Worm (Caenorhabditis elegans): Measurements from ENCODE around the gene T04A6.1.

Gene T04A6.1

ce11 chrIII:7571726-7572125, 44.6 kb upstream of the T04A6.1 start:
- TF ChIP-seq elt-2 (tag; optimal IDR thresholded peaks at IDR 0.05): no peak
- peak; percentile 7 for TF ChIP-seq nhr-77 (tag; optimal IDR thresholded peaks at IDR 0.05)

ce11 chrIII:7572781-7573400, 43.4 kb upstream of the T04A6.1 start, which contains the start of the genes rpl-9 and lpd-7:
Gene rpl-9 (minus strand): TSS chrIII:7572831.
Gene lpd-7 (plus strand): TSS chrIII:7573350.
- peak; percentile 78 for TF ChIP-seq hmg-11 (tag; optimal IDR thresholded peaks at IDR 0.05)
- peak; percentile 53 for TF ChIP-seq elt-2 (tag; optimal IDR thresholded peaks at IDR 0.05)
- TF ChIP-seq egl-5 (tag; optimal IDR thresholded peaks at IDR 0.05): peak; percentile 7
- peak; percentile 11 for TF ChIP-seq fkh-10 (GFP tag; optimal IDR thresholded peaks at IDR 0.05)
- peak; percentile 84 for TF ChIP-seq lin-15B (tag; optimal IDR thresholded peaks at IDR 0.05)
- no peak for TF ChIP-seq fos-1 (tag; optimal IDR thresholded peaks at IDR 0.05)
- TF ChIP-seq nhr-28 (tag; optimal IDR thresholded peaks at IDR 0.05): no peak
- no peak for TF ChIP-seq zag-1 (tag; optimal IDR thresholded peaks at IDR 0.05)
- TF ChIP-seq eor-1 (tag; optimal IDR thresholded peaks at IDR 0.05): no peak
- TF ChIP-seq nhr-237 (tag; optimal IDR thresholded peaks at IDR 0.05): no peak
- TF ChIP-seq nhr-12 (tag; optimal IDR thresholded peaks at IDR 0.05): no peak
- peak; percentile 96 for TF ChIP-seq nhr-25 (tag; optimal IDR thresholded peaks at IDR 0.05)
- peak; percentile 32 for TF ChIP-seq ceh-28 (tag; optimal IDR thresholded peaks at IDR 0.05)
- no peak for TF ChIP-seq elt-3 (tag; optimal IDR thresholded peaks at IDR 0.05)
- peak; percentile 71 for TF ChIP-seq nhr-43 (tag; optimal IDR thresholded peaks at IDR 0.05; ENCODE audit: poor library complexity, severe bottlenecking)
- TF ChIP-seq nhr-23 (tag; optimal IDR thresholded peaks at IDR 0.05): peak; percentile 91
- TF ChIP-seq pha-4 (tag; optimal IDR thresholded peaks at IDR 0.05): peak; percentile 91
- TF ChIP-seq mdl-1 (tag; optimal IDR thresholded peaks at IDR 0.05): no peak
- TF ChIP-seq nfya-1 (tag; optimal IDR thresholded peaks at IDR 0.05; ENCODE audit: insufficient read depth): peak; percentile 93
- peak; percentile 94 for TF ChIP-seq lin-39 (tag; optimal IDR thresholded peaks at IDR 0.05)
- TF ChIP-seq pqm-1 (tag; optimal IDR thresholded peaks at IDR 0.05): peak; percentile 61
- TF ChIP-seq nhr-11 (tag; optimal IDR thresholded peaks at IDR 0.05): peak; percentile 40
- TF ChIP-seq lsy-12 (tag; optimal IDR thresholded peaks at IDR 0.05): peak; percentile 62
- peak; percentile 50 for TF ChIP-seq skn-1 (tag; optimal IDR thresholded peaks at IDR 0.05)
- no peak for TF ChIP-seq ztf-11 (tag; optimal IDR thresholded peaks at IDR 0.05)
- TF ChIP-seq snpc-4 (tag; optimal IDR thresholded peaks at IDR 0.05): peak; percentile 55
- TF ChIP-seq R02D3.7 (tag; optimal IDR thresholded peaks at IDR 0.05): peak; percentile 65
- TF ChIP-seq elt-1 (tag; optimal IDR thresholded peaks at IDR 0.05): peak; percentile 38
- no peak for TF ChIP-seq unc-39 (tag; optimal IDR thresholded peaks at IDR 0.05)
- TF ChIP-seq ama-1 (optimal IDR thresholded peaks at IDR 0.05): peak; percentile 57

DNA sequence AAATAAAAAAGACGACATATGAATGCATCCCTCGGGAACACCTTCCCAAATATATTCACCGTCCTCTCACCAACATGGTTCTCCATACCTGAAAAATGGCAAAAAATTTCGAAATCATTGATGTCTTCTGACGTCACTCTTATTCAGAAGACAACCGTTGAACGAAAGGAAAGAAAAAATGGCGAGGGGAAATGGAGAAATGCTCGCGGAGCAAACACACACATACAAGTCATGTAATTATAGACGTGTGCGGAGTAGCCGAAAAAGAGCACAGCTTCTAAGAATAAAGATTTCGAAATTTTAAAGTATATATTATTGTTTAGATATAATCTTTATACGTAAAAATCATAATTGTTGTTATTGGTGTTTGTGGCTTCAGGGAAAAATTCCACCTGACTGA, 37.0 kb upstream of the T04A6.1 start, which contains the start of gene mfsd-6:
mfsd-6 (minus strand) TSS at position 88 of the 400 bp plus-strand sequence.
- TF ChIP-seq nfya-1 (tag; optimal IDR thresholded peaks at IDR 0.05; ENCODE audit: insufficient read depth) (peak; percentile 8), nhr-237 (tag; optimal IDR thresholded peaks at IDR 0.05) (no peak), lsy-12 (tag; optimal IDR thresholded peaks at IDR 0.05) (no peak), egl-5 (tag; optimal IDR thresholded peaks at IDR 0.05) (no peak), pqm-1 (tag; optimal IDR thresholded peaks at IDR 0.05) (no peak), fkh-2 (tag; optimal IDR thresholded peaks at IDR 0.05) (no peak)

ce11 chrIII:7580586-7580985, 35.7 kb upstream of the T04A6.1 start:
- no peak for TF ChIP-seq ztf-11 (tag; optimal IDR thresholded peaks at IDR 0.05)
- TF ChIP-seq nfya-1 (tag; optimal IDR thresholded peaks at IDR 0.05; ENCODE audit: insufficient read depth): peak; percentile 69
- TF ChIP-seq hmg-11 (tag; optimal IDR thresholded peaks at IDR 0.05): peak; percentile 63
- TF ChIP-seq ztf-4 (tag; optimal IDR thresholded peaks at IDR 0.05): no peak
- TF ChIP-seq ceh-16 (tag; optimal IDR thresholded peaks at IDR 0.05): no peak
- TF ChIP-seq fkh-10 (GFP tag; optimal IDR thresholded peaks at IDR 0.05): peak; percentile 85
- TF ChIP-seq skn-1 (tag; optimal IDR thresholded peaks at IDR 0.05): no peak
- peak; percentile 63 for TF ChIP-seq lin-39 (tag; optimal IDR thresholded peaks at IDR 0.05)
- TF ChIP-seq snpc-4 (tag; optimal IDR thresholded peaks at IDR 0.05): peak; percentile 17

- TF ChIP-seq eor-1 (tag; optimal IDR thresholded peaks at IDR 0.05) (no peak), fos-1 (tag; optimal IDR thresholded peaks at IDR 0.05) (no peak)
Observed at ce11 chrIII:7582885-7583284, 33.4 kb upstream of the T04A6.1 start, which contains the start of gene R13A5.10. Gene R13A5.10 (minus strand): TSS chrIII:7582985.

Measured in whole organism, L3 larva.